Worm (Caenorhabditis elegans): ENCODE measurements around the gene mog-3.

DNA sequence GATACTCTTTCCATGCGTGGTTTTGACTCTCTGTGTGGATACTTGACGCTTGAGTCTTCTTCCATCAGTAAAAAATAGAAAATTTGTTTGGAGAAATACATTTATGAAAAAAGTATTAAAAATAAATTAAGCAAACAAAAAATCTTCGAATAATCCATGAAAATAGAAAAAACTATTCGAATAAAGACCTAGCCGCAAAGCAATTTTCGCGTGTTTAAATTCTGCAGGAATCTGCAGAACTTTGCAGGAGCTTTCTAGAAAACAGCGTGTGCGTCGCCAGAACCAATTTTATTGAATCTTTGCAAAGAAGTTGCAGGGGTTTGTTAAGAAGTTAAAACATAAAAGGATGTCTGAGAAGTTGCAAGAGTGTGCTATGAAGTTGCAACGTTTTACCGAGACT, 22.2 kb upstream of the mog-3 start, which contains the start of gene ZC395.11:
- TF ChIP-seq efl-3 (GFP tag; optimal IDR thresholded peaks at IDR 0.05) (no peak), nhr-237 (tag; optimal IDR thresholded peaks at IDR 0.05) (no peak), aly-2 (tag; optimal IDR thresholded peaks at IDR 0.05) (no peak), ztf-4 (tag; optimal IDR thresholded peaks at IDR 0.05) (no peak), lin-14 (GFP tag; optimal IDR thresholded peaks at IDR 0.05) (no peak), skn-1 (tag; optimal IDR thresholded peaks at IDR 0.05) (no peak), nhr-12 (tag; optimal IDR thresholded peaks at IDR 0.05) (no peak), unc-130 (tag; optimal IDR thresholded peaks at IDR 0.05) (no peak), grh-1 (GFP tag; IDR thresholded peaks at IDR 0.05) (no peak)
